Worm (Caenorhabditis elegans): ENCODE results near the gene R07B1.8.

- TF ChIP-seq F13H6.1 (tag; optimal IDR thresholded peaks at IDR 0.05) (no peak), lin-39 (tag; optimal IDR thresholded peaks at IDR 0.05) (no peak)
Measured at ce11 chrX:9872554-9872953, at the start of gene R07B1.8.

Measured in whole organism, L2 larva.